Worm (Caenorhabditis elegans): ENCODE measurements around the gene K12H4.7.

The K12H4.7 gene

ce11 chrIII:8050944-8051343, at the start of gene K12H4.7:
K12H4.7 (minus strand) TSS chrIII:8051081.
- TF ChIP-seq nhr-111 (GFP tag; optimal IDR thresholded peaks at IDR 0.05) (no peak), pqm-1 (tag; optimal IDR thresholded peaks at IDR 0.05) (peak; percentile 91), nhr-28 (tag; optimal IDR thresholded peaks at IDR 0.05) (peak; percentile 76), ZK546.5 (tag; optimal IDR thresholded peaks at IDR 0.05) (no peak), sdz-12 (GFP tag; optimal IDR thresholded peaks at IDR 0.05) (no peak), T20F7.1 (GFP tag; optimal IDR thresholded peaks at IDR 0.05) (peak; percentile 36), aha-1 (tag) (peak; percentile 1), lsy-2 (tag; optimal IDR thresholded peaks at IDR 0.05) (no peak)

- TF ChIP-seq unc-130 (GFP tag; optimal IDR thresholded peaks at IDR 0.05) (no peak), Y48G9A.11 (GFP tag; IDR thresholded peaks at IDR 0.05) (no peak), dmd-9 (GFP tag; IDR thresholded peaks at IDR 0.05) (no peak), nhr-237 (tag; optimal IDR thresholded peaks at IDR 0.05) (no peak)
These were observed 48.1 kb upstream of the K12H4.7 start, which contains the start of gene K06H7.1 for ce11 chrIII:8099022-8099421. K06H7.1 (plus strand) TSS chrIII:8099322.

- TF ChIP-seq sdz-12 (GFP tag; optimal IDR thresholded peaks at IDR 0.05) = no peak
These were observed 47.2 kb upstream of the K12H4.7 start, which contains the start of gene K06H7.8 for ce11 chrIII:8098116-8098515. K06H7.8 (minus strand) TSS chrIII:8098216.

ce11 chrIII:8093079-8093623, 42.3 kb upstream of the K12H4.7 start, which contains the start of gene K06H7.2:
K06H7.2 (plus strand) TSS chrIII:8093573.
- no peak for TF ChIP-seq daf-19 (GFP tag; conservative IDR thresholded peaks at IDR 0.05)
- no peak for TF ChIP-seq lin-13 (GFP tag; optimal IDR thresholded peaks at IDR 0.05)
- TF ChIP-seq fkh-10 (GFP tag; optimal IDR thresholded peaks at IDR 0.05) = peak; percentile 32
- TF ChIP-seq mdl-1 (tag; optimal IDR thresholded peaks at IDR 0.05) = no peak
- no peak for TF ChIP-seq daf-16 (GFP tag; optimal IDR thresholded peaks at IDR 0.05)
- TF ChIP-seq daf-16 (tag; optimal IDR thresholded peaks at IDR 0.05) = peak; percentile 9
- no peak for TF ChIP-seq lin-1 (GFP tag; IDR thresholded peaks at IDR 0.05)
- TF ChIP-seq nhr-77 (tag; optimal IDR thresholded peaks at IDR 0.05) = peak; percentile 70
- TF ChIP-seq mep-1 (tag; optimal IDR thresholded peaks at IDR 0.05) = peak; percentile 72
- TF ChIP-seq nhr-28 (tag; optimal IDR thresholded peaks at IDR 0.05) = peak; percentile 43
- no peak for TF ChIP-seq zip-11 (GFP tag; IDR thresholded peaks at IDR 0.05)
- TF ChIP-seq aha-1 (tag) = peak; percentile 57
- TF ChIP-seq lin-38 (GFP tag; IDR thresholded peaks at IDR 0.05) = peak; percentile 87
- TF ChIP-seq dmd-6 (GFP tag; IDR thresholded peaks at IDR 0.05) = 0 out of 2 replicates have a peak, but pooled peaks have one; percentile 16
- peak; percentile 50 for TF ChIP-seq nhr-6 (tag; optimal IDR thresholded peaks at IDR 0.05)
- peak; percentile 18 to 90 for TF ChIP-seq lsy-2 (tag; optimal IDR thresholded peaks at IDR 0.05)
- TF ChIP-seq mes-2 (tag; optimal IDR thresholded peaks at IDR 0.05; ENCODE audit: poor library complexity, severe bottlenecking) = peak; percentile 72
- TF ChIP-seq hlh-30 (tag; optimal IDR thresholded peaks at IDR 0.05; ENCODE audit: insufficient read depth) = peak; percentile 94
- TF ChIP-seq pqm-1 (tag; optimal IDR thresholded peaks at IDR 0.05) = peak; percentile 31
- 0 out of 2 replicates have a peak, but pooled peaks have one; percentile 25 for TF ChIP-seq hmg-1.1 (GFP tag; IDR thresholded peaks at IDR 0.05)
- peak; percentile 63 for TF ChIP-seq dve-1 (tag; optimal IDR thresholded peaks at IDR 0.05; ENCODE audit: insufficient read depth)
- peak; percentile 39 for TF ChIP-seq T20F7.1 (GFP tag; optimal IDR thresholded peaks at IDR 0.05)
- TF ChIP-seq lir-3 (tag; optimal IDR thresholded peaks at IDR 0.05) = no peak
- peak; percentile 35 for TF ChIP-seq rbr-2 (tag; optimal IDR thresholded peaks at IDR 0.05)
- no peak for TF ChIP-seq pha-4 (GFP tag; IDR thresholded peaks at IDR 0.05)
- peak; percentile 20 for TF ChIP-seq pha-4 (tag; optimal IDR thresholded peaks at IDR 0.05)
- TF ChIP-seq nhr-237 (tag; optimal IDR thresholded peaks at IDR 0.05) = no peak
- peak; percentile 58 for TF ChIP-seq dpl-1 (GFP tag; optimal IDR thresholded peaks at IDR 0.05)
- TF ChIP-seq ZK337.2 (GFP tag; IDR thresholded peaks at IDR 0.05) = no peak
- TF ChIP-seq hlh-11 (tag; optimal IDR thresholded peaks at IDR 0.05) = peak; percentile 89

Measured in whole organism, L4 larva.